Worm (Caenorhabditis elegans): ENCODE data around the gene K09C8.8.

The K09C8.8 gene

DNA sequence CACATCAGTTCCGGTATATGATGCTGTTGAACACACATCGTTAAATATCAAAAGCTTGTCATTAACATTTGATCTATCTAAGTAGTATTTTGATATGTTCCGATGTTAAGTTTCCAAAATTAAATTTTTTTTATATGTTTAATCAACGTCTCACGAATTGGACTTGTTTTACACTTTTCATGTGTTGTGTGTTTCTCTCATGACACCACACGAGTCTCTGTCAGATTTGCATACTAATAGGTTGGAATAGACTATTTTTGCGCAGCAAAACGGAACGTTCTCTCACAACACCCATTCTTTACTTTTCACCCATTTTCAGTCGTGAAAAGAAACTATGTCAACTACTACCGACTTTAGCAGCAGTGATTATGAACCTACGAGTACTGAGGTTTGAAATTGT, at the start of gene K09C8.8:
Gene K09C8.8 (plus strand): TSS at position 301 of the 400 bp plus-strand sequence.
- TF ChIP-seq dao-5 (tag; optimal IDR thresholded peaks at IDR 0.05) (no peak), W03F9.2 (tag; optimal IDR thresholded peaks at IDR 0.05) (no peak), him-1 (tag; optimal IDR thresholded peaks at IDR 0.05) (no peak)

DNA sequence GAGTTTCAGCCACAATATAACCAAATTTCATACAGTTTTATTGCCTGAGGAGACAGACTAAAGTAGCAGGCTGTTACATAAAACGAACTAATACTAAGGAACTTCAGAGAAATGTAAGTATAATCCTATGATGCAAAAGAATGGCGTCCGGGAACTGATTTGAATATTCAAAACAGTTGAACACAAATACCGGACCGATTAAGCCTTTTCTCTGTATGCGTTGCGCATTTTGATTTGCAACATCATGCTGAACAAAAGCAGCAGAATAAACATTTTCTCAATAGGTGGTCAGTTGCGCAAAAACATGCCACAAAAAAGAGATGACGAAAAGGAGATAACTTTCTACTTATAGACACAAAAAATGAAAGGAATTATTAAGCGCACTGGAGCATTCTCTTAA, 46.7 kb upstream of the K09C8.8 start:
- no peak for TF ChIP-seq dao-5 (tag; optimal IDR thresholded peaks at IDR 0.05)
- no peak for TF ChIP-seq him-1 (tag; optimal IDR thresholded peaks at IDR 0.05)
- TF ChIP-seq W03F9.2 (tag; optimal IDR thresholded peaks at IDR 0.05): no peak

DNA sequence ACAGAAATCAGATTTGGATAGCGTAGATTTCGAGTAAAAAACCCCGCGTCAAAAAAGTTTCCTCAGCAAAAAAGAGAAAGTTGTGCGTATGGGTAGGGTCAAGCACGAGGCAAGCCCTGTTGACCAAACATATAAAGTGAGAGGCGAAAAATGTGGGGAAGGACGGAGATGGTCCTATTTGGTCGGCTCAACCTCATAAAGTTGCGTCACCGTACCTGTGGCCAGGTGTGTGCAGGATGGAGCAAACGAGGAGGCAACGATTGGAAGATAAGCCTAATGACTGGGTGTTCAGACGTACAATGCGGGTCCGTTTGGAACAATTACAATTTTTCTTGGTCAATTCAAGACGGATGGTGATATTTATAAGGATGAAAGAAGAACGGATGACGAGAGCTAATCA, 43.6 kb upstream of the K09C8.8 start:
- TF ChIP-seq him-1 (tag; optimal IDR thresholded peaks at IDR 0.05) (no peak), dao-5 (tag; optimal IDR thresholded peaks at IDR 0.05) (no peak), W03F9.2 (tag; optimal IDR thresholded peaks at IDR 0.05) (no peak)

DNA sequence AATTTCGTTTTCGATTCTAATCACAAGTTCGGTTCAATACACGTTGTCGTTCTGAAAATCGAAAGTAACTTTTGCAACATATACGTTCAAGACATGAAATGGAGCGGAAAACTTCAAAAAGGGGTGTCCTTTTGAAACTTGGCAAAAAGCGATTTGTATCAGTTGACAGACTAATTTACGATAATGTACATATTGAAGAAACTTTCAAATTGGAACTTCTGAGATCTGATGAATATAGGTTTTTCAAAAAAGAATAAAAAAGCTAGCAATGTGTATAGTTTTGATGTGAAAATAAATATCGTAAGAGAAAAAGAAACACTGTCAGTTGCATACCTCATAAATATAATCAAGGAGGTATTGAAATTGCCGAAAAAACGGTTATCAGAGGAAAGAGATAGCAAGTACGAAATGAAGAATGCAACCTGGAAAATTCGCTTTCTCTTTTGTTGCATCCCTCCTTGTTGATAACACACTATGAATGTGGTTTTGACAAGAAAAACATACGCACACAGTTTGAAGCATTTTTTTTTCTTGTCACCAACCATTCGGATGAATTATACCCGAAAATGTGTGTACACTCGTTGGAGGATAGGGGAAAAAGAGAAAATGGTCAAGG, 41.7 kb upstream of the K09C8.8 start, which contains the start of gene dgn-1:
Gene dgn-1 (minus strand): TSS at position 51 of the 616 bp plus-strand sequence.
- TF ChIP-seq W03F9.2 (tag; optimal IDR thresholded peaks at IDR 0.05) (no peak), dao-5 (tag; optimal IDR thresholded peaks at IDR 0.05) (no peak), him-1 (tag; optimal IDR thresholded peaks at IDR 0.05) (no peak)

DNA sequence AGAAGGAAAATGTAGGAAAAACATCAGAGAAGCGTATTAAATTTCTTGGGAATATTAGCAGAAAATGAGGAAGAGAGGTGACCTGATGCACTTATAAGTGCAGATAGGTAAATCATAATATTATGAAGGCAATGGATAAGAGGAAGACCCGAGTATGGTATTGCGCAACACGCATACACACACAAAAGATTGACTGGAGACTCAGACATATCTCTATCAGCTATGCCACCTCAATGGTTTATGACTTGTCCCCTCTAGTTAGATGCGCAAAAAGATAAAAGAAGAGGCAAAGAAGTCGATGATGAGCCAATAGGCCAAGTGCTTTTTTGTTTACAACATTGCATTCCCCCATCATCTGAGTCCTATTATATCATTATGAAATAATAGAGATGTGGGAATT, 38.6 kb upstream of the K09C8.8 start:
- TF ChIP-seq W03F9.2 (tag; optimal IDR thresholded peaks at IDR 0.05) (no peak), him-1 (tag; optimal IDR thresholded peaks at IDR 0.05) (no peak), dao-5 (tag; optimal IDR thresholded peaks at IDR 0.05) (no peak)

DNA sequence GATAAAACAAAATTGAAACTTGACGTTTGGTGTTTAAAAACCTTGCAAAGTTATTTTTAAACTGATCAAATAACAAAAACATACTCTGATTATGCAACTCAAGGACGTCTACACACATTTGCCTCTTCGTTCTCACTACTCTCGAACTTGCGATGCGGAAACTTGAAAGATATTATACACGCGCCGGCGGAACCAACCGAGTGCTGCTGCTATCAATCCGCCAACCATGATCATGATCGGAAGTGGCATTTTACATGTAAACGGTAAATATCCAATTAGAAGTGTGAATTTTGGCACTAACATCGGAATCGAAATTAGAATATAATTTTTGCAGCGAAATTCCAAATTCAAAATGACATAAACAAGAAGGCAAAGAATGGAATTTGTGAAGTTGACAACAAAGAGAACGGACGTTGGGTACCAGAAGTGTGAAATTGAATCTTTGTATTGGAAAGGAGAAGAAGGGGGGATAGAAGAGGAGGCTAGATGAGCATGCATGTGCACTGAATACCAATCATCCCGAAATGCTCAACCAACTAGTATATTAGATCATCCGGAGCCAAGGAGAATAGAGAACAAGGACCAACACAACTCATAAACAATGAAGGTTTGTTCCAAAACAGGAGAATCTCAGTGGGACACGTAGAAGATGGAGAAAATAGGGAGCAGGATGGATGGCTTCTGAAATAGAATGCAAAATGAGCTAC, 37.3 kb upstream of the K09C8.8 start:
- TF ChIP-seq dao-5 (tag; optimal IDR thresholded peaks at IDR 0.05): no peak
- no peak for TF ChIP-seq W03F9.2 (tag; optimal IDR thresholded peaks at IDR 0.05)
- no peak for TF ChIP-seq him-1 (tag; optimal IDR thresholded peaks at IDR 0.05)

DNA sequence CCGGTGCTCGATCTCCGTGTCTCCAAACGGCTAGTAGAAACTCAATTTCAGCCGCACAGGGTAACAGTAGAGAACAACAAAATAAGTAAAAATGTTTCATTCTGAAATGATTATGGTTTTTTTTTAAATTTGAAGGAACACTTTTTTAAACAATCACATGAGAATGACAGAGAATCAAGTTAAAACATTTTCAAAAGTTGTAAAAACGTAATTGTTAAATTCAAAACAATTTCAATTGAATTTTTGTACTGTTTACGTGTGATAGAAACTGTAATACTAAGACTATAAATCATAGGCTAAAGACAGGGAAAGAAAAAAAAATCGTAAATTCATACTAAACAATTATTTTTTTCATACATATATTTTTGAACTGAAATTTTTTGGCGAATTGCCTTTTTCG, 29.5 kb upstream of the K09C8.8 start, which contains the start of gene pho-7:
Gene pho-7 (minus strand): TSS at position 101 of the 400 bp plus-strand sequence.
- TF ChIP-seq W03F9.2 (tag; optimal IDR thresholded peaks at IDR 0.05) (no peak), dao-5 (tag; optimal IDR thresholded peaks at IDR 0.05) (no peak), him-1 (tag; optimal IDR thresholded peaks at IDR 0.05) (no peak)

DNA sequence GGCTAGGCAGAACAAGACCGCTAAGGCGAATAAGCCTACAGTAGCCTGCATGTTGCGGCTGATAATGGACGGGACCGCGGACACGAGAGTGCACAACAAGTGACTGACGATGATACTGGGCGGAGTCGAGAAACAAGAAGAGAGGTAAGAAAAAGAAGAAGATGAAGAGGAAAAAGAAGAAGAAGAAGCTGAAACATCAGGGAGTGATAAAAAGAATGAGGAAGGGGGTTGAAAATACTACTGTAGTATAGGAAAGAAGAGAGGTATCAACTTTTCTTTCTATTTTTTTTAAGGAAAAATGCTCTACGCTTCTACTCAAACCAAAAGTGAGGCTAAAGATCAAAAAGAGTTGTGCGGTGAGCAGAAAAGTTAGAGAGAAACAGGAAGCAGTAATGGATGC, 21.9 kb upstream of the K09C8.8 start, which contains the start of gene T21B6.3:
Gene T21B6.3 (minus strand): TSS at position 101 of the 400 bp plus-strand sequence.
- TF ChIP-seq W03F9.2 (tag; optimal IDR thresholded peaks at IDR 0.05) (no peak), dao-5 (tag; optimal IDR thresholded peaks at IDR 0.05) (no peak), him-1 (tag; optimal IDR thresholded peaks at IDR 0.05) (no peak)

DNA sequence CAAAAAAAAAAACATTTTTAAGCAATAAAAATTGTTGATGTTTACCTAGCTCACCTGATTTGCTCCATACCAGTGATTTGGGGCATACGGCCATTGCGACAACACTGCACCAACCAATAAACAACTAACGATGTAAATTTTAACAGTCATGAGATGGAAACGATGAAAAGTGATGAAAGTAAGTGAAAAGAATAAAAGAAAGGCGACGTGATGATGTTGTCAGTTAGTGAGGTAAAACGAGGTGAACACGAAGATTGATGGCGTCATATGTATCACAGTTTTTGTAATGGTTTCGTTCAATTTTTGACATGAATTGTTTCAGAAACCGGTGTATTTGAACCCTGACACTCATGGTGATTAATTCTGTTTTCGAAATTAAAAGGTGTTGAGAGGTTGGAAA, 19.6 kb upstream of the K09C8.8 start, which contains the start of gene K09C8.7:
Gene K09C8.7 (minus strand): TSS at position 226 of the 400 bp plus-strand sequence.
- TF ChIP-seq him-1 (tag; optimal IDR thresholded peaks at IDR 0.05) (no peak), W03F9.2 (tag; optimal IDR thresholded peaks at IDR 0.05) (no peak), dao-5 (tag; optimal IDR thresholded peaks at IDR 0.05) (no peak)

DNA sequence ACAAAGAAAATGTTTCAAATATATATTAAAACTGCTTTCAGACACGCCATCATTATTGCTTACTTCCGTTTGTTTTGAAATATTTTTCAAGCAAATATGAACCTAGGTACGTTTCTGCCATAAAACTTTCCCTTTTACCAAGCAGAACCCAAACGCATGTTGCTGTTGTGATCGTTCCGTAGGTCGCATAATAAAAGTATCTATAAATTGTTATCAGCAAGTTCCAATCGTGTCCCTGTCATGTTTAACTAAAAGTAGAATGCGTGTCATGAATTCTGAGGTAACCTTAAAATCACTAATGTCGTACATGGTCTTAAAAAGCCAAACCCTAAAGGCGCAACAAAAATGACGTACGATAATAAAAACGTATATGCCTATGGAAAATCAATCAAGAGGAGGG, 18.8 kb upstream of the K09C8.8 start:
- TF ChIP-seq him-1 (tag; optimal IDR thresholded peaks at IDR 0.05): no peak
- TF ChIP-seq W03F9.2 (tag; optimal IDR thresholded peaks at IDR 0.05): no peak
- no peak for TF ChIP-seq dao-5 (tag; optimal IDR thresholded peaks at IDR 0.05)

DNA sequence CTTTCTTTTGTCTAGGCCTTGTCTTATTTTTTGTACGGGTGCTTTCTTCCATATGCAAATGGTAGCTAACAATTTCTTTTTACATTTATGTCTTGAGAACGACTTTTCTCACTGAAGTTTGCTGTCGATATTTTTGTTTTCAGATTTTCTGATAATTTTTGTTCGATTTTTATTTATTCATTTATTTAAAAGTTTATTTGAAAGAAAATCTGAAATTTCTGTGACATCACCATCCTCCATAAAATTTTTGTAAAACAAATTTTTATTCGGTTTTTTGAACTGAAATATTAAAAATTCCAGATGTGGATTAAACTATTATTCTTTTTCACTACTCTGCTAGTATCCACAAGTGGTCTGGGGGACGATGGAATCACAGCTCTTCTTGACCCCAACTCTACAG, 16.9 kb upstream of the K09C8.8 start, which contains the start of gene pbo-4:
Gene pbo-4 (plus strand): TSS at position 301 of the 400 bp plus-strand sequence.
- no peak for TF ChIP-seq W03F9.2 (tag; optimal IDR thresholded peaks at IDR 0.05)
- no peak for TF ChIP-seq dao-5 (tag; optimal IDR thresholded peaks at IDR 0.05)
- TF ChIP-seq him-1 (tag; optimal IDR thresholded peaks at IDR 0.05): no peak

DNA sequence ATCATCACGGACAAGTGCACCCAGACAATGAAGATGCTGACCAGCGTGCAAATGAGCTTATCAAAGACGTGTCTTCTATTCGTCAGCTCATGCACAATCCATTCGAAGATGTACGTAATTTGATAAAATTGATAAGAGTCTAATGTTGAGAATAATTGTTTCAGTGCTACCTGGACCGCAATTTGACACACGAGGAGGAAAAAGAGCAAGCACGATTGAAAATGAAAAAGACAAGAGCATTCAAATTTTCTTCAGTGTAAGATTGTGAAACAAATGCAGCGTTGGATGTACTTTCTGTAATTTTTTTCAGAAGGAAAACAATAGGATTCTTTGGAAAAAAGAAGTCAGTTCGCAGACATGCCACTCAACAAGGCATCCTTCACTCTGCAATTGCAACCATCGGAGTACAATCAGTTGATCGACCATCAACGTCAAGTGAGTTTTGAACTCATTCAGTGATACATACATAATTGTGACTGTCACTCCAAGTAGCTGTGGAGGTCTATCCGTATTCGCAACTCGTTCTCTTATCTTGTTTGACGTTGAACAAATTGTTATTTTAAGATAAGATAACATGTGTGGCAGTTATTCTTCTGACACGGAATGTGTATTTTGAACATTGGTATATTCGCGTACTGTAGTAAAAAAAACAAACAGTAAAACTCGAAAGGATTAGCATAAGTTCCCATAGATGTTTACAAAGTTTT, 13.6 kb upstream of the K09C8.8 start:
- no peak for TF ChIP-seq W03F9.2 (tag; optimal IDR thresholded peaks at IDR 0.05)
- no peak for TF ChIP-seq dao-5 (tag; optimal IDR thresholded peaks at IDR 0.05)
- TF ChIP-seq him-1 (tag; optimal IDR thresholded peaks at IDR 0.05): no peak

DNA sequence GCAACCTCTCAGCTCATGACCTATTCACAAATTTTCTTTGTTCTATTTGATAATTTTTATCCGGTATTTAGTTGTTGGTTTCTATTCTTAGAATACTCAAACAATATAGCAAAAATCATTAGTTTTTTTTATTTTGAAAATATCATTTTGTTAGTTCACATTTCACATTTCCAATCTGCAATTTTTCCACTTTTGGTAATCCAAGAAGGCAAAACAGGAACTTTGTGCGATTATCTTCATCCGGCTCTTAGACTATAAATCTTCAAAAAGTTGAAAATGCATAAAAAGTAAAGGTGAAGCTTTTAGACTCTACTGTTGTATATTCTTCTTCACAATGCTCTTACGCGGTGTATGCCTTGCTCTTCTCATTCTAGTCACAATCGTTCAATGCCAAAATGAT, 12.3 kb upstream of the K09C8.8 start, which contains the start of gene nlp-19:
Gene nlp-19 (plus strand): TSS at position 301 of the 400 bp plus-strand sequence.
- TF ChIP-seq dao-5 (tag; optimal IDR thresholded peaks at IDR 0.05): no peak
- no peak for TF ChIP-seq him-1 (tag; optimal IDR thresholded peaks at IDR 0.05)
- no peak for TF ChIP-seq W03F9.2 (tag; optimal IDR thresholded peaks at IDR 0.05)

DNA sequence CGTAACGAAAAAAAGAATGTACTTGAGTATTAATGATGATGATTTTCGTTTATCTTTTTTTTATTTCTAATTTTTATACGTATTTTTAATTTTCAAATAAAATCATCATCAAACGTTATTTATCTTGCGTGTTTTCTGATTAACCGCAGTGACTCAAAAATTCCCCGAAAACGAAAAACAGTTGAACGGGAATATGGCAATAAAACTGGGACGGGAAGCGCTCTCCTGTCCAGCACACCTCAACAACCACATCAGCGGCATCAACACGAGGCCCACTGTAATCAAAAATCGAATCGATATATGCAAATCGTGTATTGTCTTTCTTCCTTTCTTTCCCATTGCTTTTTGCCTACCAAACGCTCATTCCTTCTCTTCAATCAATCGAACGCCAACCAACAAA, 11.6 kb upstream of the K09C8.8 start, which contains the start of gene K09C8.2:
Gene K09C8.2 (plus strand): TSS at position 301 of the 400 bp plus-strand sequence.
- no peak for TF ChIP-seq W03F9.2 (tag; optimal IDR thresholded peaks at IDR 0.05)
- TF ChIP-seq him-1 (tag; optimal IDR thresholded peaks at IDR 0.05): no peak
- TF ChIP-seq dao-5 (tag; optimal IDR thresholded peaks at IDR 0.05): no peak
